Fruit fly (Drosophila melanogaster): ENCODE results near the gene ATPsynbetaL.
A peak's percentile ranks its signal among the peaks of the same experiment; 100 is the strongest.

The ATPsynbetaL gene

dm6 chr3L:16105528-16105927 lies 7.9 kb downstream of the ATPsynbetaL start, which contains the start of the genes IntS9 and CG43295 (continued):
- TF ChIP-seq unc-4 (GFP tag; IDR thresholded peaks at IDR 0.05; ENCODE audit: partially characterized antibody) (no peak), Dbx (GFP tag; IDR thresholded peaks at IDR 0.05) (peak; percentile 82), CG1602 (GFP tag; optimal IDR thresholded peaks at IDR 0.05) (peak; percentile 81), Sin3A (optimal IDR thresholded peaks at IDR 0.05) (peak; percentile 39), CG2120 (GFP tag; optimal IDR thresholded peaks at IDR 0.05) (peak; percentile 90), CG1024 (GFP tag; IDR thresholded peaks at IDR 0.05) (peak; percentile 85), CG4404 (GFP tag; IDR thresholded peaks at IDR 0.05) (peak; percentile 77), ERR (GFP tag; optimal IDR thresholded peaks at IDR 0.05) (peak; percentile 71), CG6791 (GFP tag; IDR thresholded peaks at IDR 0.05; ENCODE audit: partially characterized antibody) (no peak), CG13296 (GFP tag; optimal IDR thresholded peaks at IDR 0.05) (no peak), CG9609 (GFP tag; optimal IDR thresholded peaks at IDR 0.05) (peak; percentile 85), CG17385 (GFP tag; optimal IDR thresholded peaks at IDR 0.05) (peak; percentile 69), lbe (GFP tag; optimal IDR thresholded peaks at IDR 0.05) (peak; percentile 77), nerfin-1 (tag; optimal IDR thresholded peaks at IDR 0.05) (no peak), Dip2 (GFP tag; IDR thresholded peaks at IDR 0.05) (no peak), Ets65A (GFP tag) (peak; percentile 99), HHEX (GFP tag; optimal IDR thresholded peaks at IDR 0.05) (peak; percentile 72), p53 (GFP tag; optimal IDR thresholded peaks at IDR 0.05) (no peak), sna (GFP tag; IDR thresholded peaks at IDR 0.05; ENCODE audit: partially characterized antibody) (no peak), gsb (GFP tag; IDR thresholded peaks at IDR 0.05) (no peak), CG2116 (GFP tag; optimal IDR thresholded peaks at IDR 0.05) (peak; percentile 67), Atf6 (GFP tag; IDR thresholded peaks at IDR 0.05) (peak; percentile 82), Dip3 (GFP tag; optimal IDR thresholded peaks at IDR 0.05) (peak; percentile 86), CG31365 (tag; optimal IDR thresholded peaks at IDR 0.05) (peak; percentile 36), z (GFP tag; IDR thresholded peaks at IDR 0.05) (no peak), CG11398 (GFP tag; optimal IDR thresholded peaks at IDR 0.05) (peak; percentile 81), dpn (GFP tag; optimal IDR thresholded peaks at IDR 0.05) (peak; percentile 87 to 89), CG10267 (tag; optimal IDR thresholded peaks at IDR 0.05) (peak; percentile 70), jumu (GFP tag; optimal IDR thresholded peaks at IDR 0.05) (peak; percentile 89), gt (GFP tag; IDR thresholded peaks at IDR 0.05) (peak; percentile 45), otp (GFP tag; IDR thresholded peaks at IDR 0.05) (peak; percentile 84), CG3995 (GFP tag; optimal IDR thresholded peaks at IDR 0.05) (peak; percentile 55), Bteb2 (GFP tag; optimal IDR thresholded peaks at IDR 0.05) (peak; percentile 80), slp2 (GFP tag; optimal IDR thresholded peaks at IDR 0.05) (peak; percentile 81), CG5180 (GFP tag; optimal IDR thresholded peaks at IDR 0.05) (no peak), chinmo (GFP tag; IDR thresholded peaks at IDR 0.05; ENCODE audit: partially characterized antibody) (0 out of 4 replicates have a peak, but pooled peaks have one; percentile 32), chif (GFP tag; optimal IDR thresholded peaks at IDR 0.05) (peak; percentile 79 to 85), CG6254 (GFP tag; optimal IDR thresholded peaks at IDR 0.05) (peak; percentile 47), CG7556 (GFP tag; optimal IDR thresholded peaks at IDR 0.05) (no peak), CG33213 (GFP tag; optimal IDR thresholded peaks at IDR 0.05) (peak; percentile 77), Dref (GFP tag; IDR thresholded peaks at IDR 0.05) (peak; percentile 26; the same call in 1 of the 2 replicates), Drgx (GFP tag; IDR thresholded peaks at IDR 0.05) (peak; percentile 84), Rfx (GFP tag; IDR thresholded peaks at IDR 0.05) (peak; percentile 76), ewg (GFP tag; optimal IDR thresholded peaks at IDR 0.05) (peak; percentile 63), CG18011 (GFP tag; optimal IDR thresholded peaks at IDR 0.05) (peak; percentile 70), Spps (tag; optimal IDR thresholded peaks at IDR 0.05) (peak; percentile 81), CG32532 (GFP tag; IDR thresholded peaks at IDR 0.05) (peak; percentile 86), CG6654 (GFP tag; optimal IDR thresholded peaks at IDR 0.05) (peak; percentile 43), ATbp (GFP tag; optimal IDR thresholded peaks at IDR 0.05) (peak; percentile 62), CG10462 (GFP tag; optimal IDR thresholded peaks at IDR 0.05) (peak; percentile 75), Neu2 (GFP tag; optimal IDR thresholded peaks at IDR 0.05; ENCODE audit: borderline replicate concordance) (peak; percentile 74), ara (GFP tag; IDR thresholded peaks at IDR 0.05) (peak; percentile 87)

Measured in whole organism, embryonic.